Worm (Caenorhabditis elegans) whole organism, late embryonic: ENCODE measurements around the gene Y57G11B.8.

Experiments
- C08G9.2 ChIP-seq: sonication (generic microtip); optimal IDR thresholded peaks from 2 replicates; lab custom pipeline; 2016; ENCODE audit warnings: mild to moderate bottlenecking, missing genetic modification characterization, moderate library complexity, missing compliant biosample characterization
- C38D4.7 ChIP-seq: fragments of 200-800 bp; sonication (Bioruptor generic); optimal IDR thresholded peaks from 2 replicates; lab custom pipeline; 2018; ENCODE audit warnings: mild to moderate bottlenecking, missing genetic modification characterization, moderate library complexity, missing compliant biosample characterization
- K02D7.2 ChIP-seq: sonication (generic microtip); optimal IDR thresholded peaks from 2 replicates; lab custom pipeline; 2017; ENCODE audit warnings: mild to moderate bottlenecking, missing genetic modification characterization, missing compliant biosample characterization
- T23F11.4 ChIP-seq: fragments of 200-800 bp; sonication (Bioruptor generic); optimal IDR thresholded peaks from 2 replicates; lab custom pipeline; 2018; ENCODE audit warnings: mild to moderate bottlenecking, missing genetic modification characterization, missing compliant biosample characterization
- Y22D7AL.16 ChIP-seq: sonication (generic microtip); optimal IDR thresholded peaks from 2 replicates; lab custom pipeline; 2016; ENCODE audit warnings: missing genetic modification characterization, missing compliant biosample characterization
- ahr-1 ChIP-seq: sonication (generic microtip); optimal IDR thresholded peaks from 2 replicates; lab custom pipeline; 2016; ENCODE audit warnings: missing genetic modification characterization, missing compliant biosample characterization
- ceh-14 ChIP-seq: sonication (generic microtip); optimal IDR thresholded peaks from 2 replicates; lab custom pipeline; 2016; ENCODE audit warnings: missing genotype, missing genetic modification characterization, missing compliant biosample characterization
- ceh-18 ChIP-seq: sonication (generic microtip); optimal IDR thresholded peaks from 2 replicates; lab custom pipeline; 2016; ENCODE audit warnings: missing genetic modification characterization, missing compliant biosample characterization
- ceh-19 ChIP-seq: fragments of 200-800 bp; sonication (Bioruptor generic); optimal IDR thresholded peaks from 2 replicates; lab custom pipeline; 2018; ENCODE audit warnings: mild to moderate bottlenecking, missing genetic modification characterization, missing compliant biosample characterization
- ceh-30 ChIP-seq: fragments of 150-350 bp; optimal IDR thresholded peaks from 2 replicates; lab custom pipeline; 2014; ENCODE audit warnings: missing biosample characterization, missing genetic modification characterization
- ceh-31 ChIP-seq: sonication (generic microtip); optimal IDR thresholded peaks from 2 replicates; lab custom pipeline; 2016; ENCODE audit warnings: missing genetic modification characterization, missing compliant biosample characterization
- ceh-34 ChIP-seq: sonication (generic microtip); optimal IDR thresholded peaks from 2 replicates; lab custom pipeline; 2016; ENCODE audit warnings: mild to moderate bottlenecking, missing genetic modification characterization, missing compliant biosample characterization
- ceh-48 ChIP-seq: sonication (generic microtip); optimal IDR thresholded peaks from 2 replicates; lab custom pipeline; 2016; ENCODE audit warnings: missing genetic modification characterization, inconsistent platforms, missing compliant biosample characterization
- ceh-9 ChIP-seq: sonication (generic microtip); optimal IDR thresholded peaks from 2 replicates; lab custom pipeline; 2016; ENCODE audit warnings: mild to moderate bottlenecking, missing genetic modification characterization, inconsistent platforms, missing compliant biosample characterization
- dmd-4 ChIP-seq: sonication (generic microtip); optimal IDR thresholded peaks from 2 replicates; lab custom pipeline; 2016; ENCODE audit warnings: borderline replicate concordance, missing genetic modification characterization, missing compliant biosample characterization
- dve-1 ChIP-seq: sonication (generic microtip); optimal IDR thresholded peaks from 2 replicates; lab custom pipeline; 2017; ENCODE audit warnings: antibody characterized with exemption, mild to moderate bottlenecking, missing genetic modification characterization, missing compliant biosample characterization
- elt-2 ChIP-seq: sonication (generic microtip); optimal IDR thresholded peaks from 2 replicates; lab custom pipeline; 2016; ENCODE audit warnings: missing genetic modification reagents, missing genetic modification characterization, missing compliant biosample characterization
- elt-4 ChIP-seq: sonication (generic microtip); optimal IDR thresholded peaks from 2 replicates; lab custom pipeline; 2016; ENCODE audit warnings: missing genetic modification characterization, missing compliant biosample characterization
- ets-4 ChIP-seq: sonication (generic microtip); optimal IDR thresholded peaks from 2 replicates; lab custom pipeline; 2016; ENCODE audit warnings: missing genetic modification characterization, missing compliant biosample characterization
- eyg-1 ChIP-seq: sonication (generic microtip); optimal IDR thresholded peaks from 2 replicates; lab custom pipeline; 2016; ENCODE audit warnings: missing genotype, missing genetic modification characterization, missing compliant biosample characterization
- fax-1 ChIP-seq: sonication (generic microtip); optimal IDR thresholded peaks from 2 replicates; lab custom pipeline; 2016; ENCODE audit warnings: missing genotype, missing genetic modification characterization, missing compliant biosample characterization
- fkh-6 ChIP-seq: sonication (generic microtip); optimal IDR thresholded peaks from 2 replicates; lab custom pipeline; 2016; ENCODE audit warnings: missing genetic modification characterization, missing compliant biosample characterization
- gmeb-2 ChIP-seq: sonication (generic microtip); optimal IDR thresholded peaks from 2 replicates; lab custom pipeline; 2016; ENCODE audit warnings: missing genetic modification characterization, inconsistent platforms, missing compliant biosample characterization
- hlh-15 ChIP-seq: sonication (generic microtip); optimal IDR thresholded peaks from 2 replicates; lab custom pipeline; 2016; ENCODE audit warnings: missing genetic modification characterization, missing compliant biosample characterization
- hlh-6 ChIP-seq: sonication (generic microtip); optimal IDR thresholded peaks from 2 replicates; lab custom pipeline; 2016; ENCODE audit warnings: missing genotype, missing genetic modification characterization, missing compliant biosample characterization
- lin-11 ChIP-seq: fragments of 200-800 bp; sonication (Bioruptor generic); optimal IDR thresholded peaks from 2 replicates; lab custom pipeline; 2018; ENCODE audit warnings: mild to moderate bottlenecking, missing genetic modification characterization, missing compliant biosample characterization
- madf-2 ChIP-seq: sonication (generic microtip); optimal IDR thresholded peaks from 2 replicates; lab custom pipeline; 2017; ENCODE audit warnings: missing genetic modification characterization, missing compliant biosample characterization
- mec-3 ChIP-seq: sonication (generic microtip); optimal IDR thresholded peaks from 2 replicates; lab custom pipeline; 2016; ENCODE audit warnings: borderline replicate concordance, missing genetic modification characterization, missing compliant biosample characterization
- nfya-1 ChIP-seq: sonication (generic microtip); optimal IDR thresholded peaks from 2 replicates; lab custom pipeline; 2017; ENCODE audit warnings: missing genetic modification characterization, mild to moderate bottlenecking, missing compliant biosample characterization, antibody characterized with exemption, moderate library complexity
- nhr-232 ChIP-seq: sonication (generic microtip); optimal IDR thresholded peaks from 2 replicates; lab custom pipeline; 2016; ENCODE audit warnings: missing genetic modification characterization, missing compliant biosample characterization
- npax-4 ChIP-seq: sonication (generic microtip); optimal IDR thresholded peaks from 2 replicates; lab custom pipeline; 2016; ENCODE audit warnings: missing genetic modification characterization, missing compliant biosample characterization
- odd-2 ChIP-seq: sonication (generic microtip); optimal IDR thresholded peaks from 2 replicates; lab custom pipeline; 2017; ENCODE audit warnings: antibody characterized with exemption, mild to moderate bottlenecking, missing genetic modification characterization, missing compliant biosample characterization
- pat-9 ChIP-seq: fragments of 200-800 bp; sonication (Bioruptor generic); optimal IDR thresholded peaks from 2 replicates; lab custom pipeline; 2018; ENCODE audit warnings: mild to moderate bottlenecking, missing genetic modification characterization, moderate library complexity, missing compliant biosample characterization
- pax-1 ChIP-seq: fragments of 150-350 bp; optimal IDR thresholded peaks from 2 replicates; lab custom pipeline; 2014; ENCODE audit warnings: missing biosample characterization, missing genetic modification characterization
- pha-2 ChIP-seq: sonication (generic microtip); optimal IDR thresholded peaks from 2 replicates; lab custom pipeline; 2017; ENCODE audit warnings: mild to moderate bottlenecking, missing genetic modification characterization, missing compliant biosample characterization
- pros-1 ChIP-seq: fragments of 150-350 bp; optimal IDR thresholded peaks from 2 replicates; lab custom pipeline; 2014; ENCODE audit warnings: missing biosample characterization, missing genetic modification reagents, missing genetic modification characterization
- ref-2 ChIP-seq: sonication (generic microtip); optimal IDR thresholded peaks from 2 replicates; lab custom pipeline; 2016; ENCODE audit warnings: missing genetic modification characterization, missing compliant biosample characterization
- sdc-2 ChIP-seq: sonication (generic microtip); optimal IDR thresholded peaks from 2 replicates; lab custom pipeline; 2016; ENCODE audit warnings: missing genotype, missing genetic modification characterization, missing compliant biosample characterization
- sox-2 ChIP-seq: fragments of 200-800 bp; sonication (Bioruptor generic); IDR thresholded peaks from 2 replicates; pipeline ENCODE4 v1.3.6; 2022; ENCODE audit warnings: missing genetic modification reagents, missing genetic modification characterization, missing compliant biosample characterization
- syd-9 ChIP-seq: sonication (generic microtip); optimal IDR thresholded peaks from 2 replicates; lab custom pipeline; 2016; ENCODE audit warnings: mild to moderate bottlenecking, missing genetic modification characterization, moderate library complexity, missing compliant biosample characterization
- unc-3 ChIP-seq, 2 experiments: fragments of 200-800 bp in 1 of 2; sonication (Bioruptor generic) in 1 of 2; sonication (generic microtip) in 1 of 2; conservative IDR thresholded peaks in 1 of 2; optimal IDR thresholded peaks in 1 of 2; 2 replicates each; pipeline versions ENCODE4 v1.3.6 to Lab custom; 2016 to 2022; ENCODE audit warnings: missing compliant biosample characterization in 2 of 2, missing genetic modification characterization in 2 of 2, missing genetic modification reagents in 1 of 2
- zip-5 ChIP-seq: sonication (generic microtip); optimal IDR thresholded peaks from 2 replicates; lab custom pipeline; 2016; ENCODE audit warnings: missing genetic modification characterization, missing compliant biosample characterization

Gene Y57G11B.8

ce11 chrIV:14576471-14576870 is 2.0 kb downstream of the Y57G11B.8 start (continued):
- TF ChIP-seq fkh-6 (tag; lab: Kevin White, UChicago), result no peak
- TF ChIP-seq syd-9 (tag; lab: Kevin White, UChicago), result no peak
- no peak for TF ChIP-seq eyg-1 (tag; lab: Kevin White, UChicago)
- peak; percentile 41 for TF ChIP-seq ceh-19 (GFP tag; lab: Kevin White, UChicago)
- TF ChIP-seq dve-1 (tag; lab: Kevin White, UChicago), result peak; percentile 22
- no peak for TF ChIP-seq odd-2
- no peak for TF ChIP-seq ceh-18
- no peak for TF ChIP-seq elt-4
- TF ChIP-seq C08G9.2 (tag; lab: Kevin White, UChicago), result no peak
- peak; percentile 39 for TF ChIP-seq ceh-34 (tag; lab: Kevin White, UChicago)
- no peak for TF ChIP-seq ref-2 (tag; lab: Kevin White, UChicago)
- no peak for TF ChIP-seq nhr-232 (tag; lab: Kevin White, UChicago)
- TF ChIP-seq K02D7.2 (tag; lab: Kevin White, UChicago), result peak; percentile 48
- TF ChIP-seq unc-3 (GFP tag; conservative IDR thresholded peaks at IDR 0.05; lab: Robert Waterston, UW), result 0 out of 2 replicates have a peak, but pooled peaks have one; percentile 14
- TF ChIP-seq unc-3 (tag; optimal IDR thresholded peaks at IDR 0.05; lab: Kevin White, UChicago), result peak; percentile 8
- peak; percentile 4 for TF ChIP-seq ceh-31 (tag; lab: Kevin White, UChicago)

ce11 chrIV:14574282-14574869 is 4.1 kb downstream of the Y57G11B.8 start, which contains the start of the genes Y57G11B.3 and Y57G11B.5:
TSS of gene Y57G11B.3 (minus strand) at chrIV:14574382.
TSS of gene Y57G11B.5 (plus strand) at chrIV:14574819.
- TF ChIP-seq madf-2 (tag; lab: Kevin White, UChicago), result no peak
- no peak for TF ChIP-seq sox-2 (GFP tag; lab: Robert Waterston, UW)
- TF ChIP-seq elt-4, result no peak
- TF ChIP-seq ceh-48 (tag; lab: Kevin White, UChicago), result no peak
- TF ChIP-seq gmeb-2, result no peak
- no peak for TF ChIP-seq nhr-232 (tag; lab: Kevin White, UChicago)
- TF ChIP-seq, all 69 proteins: peak for 0

ce11 chrIV:14573068-14573467 is 5.4 kb downstream of the Y57G11B.8 start:
- TF ChIP-seq ceh-30 (tag; lab: Kevin White, UChicago) (no peak), npax-4 (tag; lab: Kevin White, UChicago) (no peak), nfya-1 (tag; lab: Kevin White, UChicago) (peak; percentile 85)

ce11 chrIV:14572607-14573006 is 5.9 kb downstream of the Y57G11B.8 start, which contains the start of gene glb-34:
TSS of gene glb-34 (minus strand) at chrIV:14572707.
- TF ChIP-seq C08G9.2 (tag; lab: Kevin White, UChicago) (no peak), ceh-30 (tag; lab: Kevin White, UChicago) (no peak), madf-2 (tag; lab: Kevin White, UChicago) (no peak), hlh-6 (no peak), fax-1 (tag; lab: Kevin White, UChicago) (no peak), Y22D7AL.16 (tag; lab: Kevin White, UChicago) (no peak), ets-4 (no peak), syd-9 (tag; lab: Kevin White, UChicago) (no peak), pros-1 (tag; lab: Kevin White, UChicago) (no peak), fkh-6 (tag; lab: Kevin White, UChicago) (no peak), pax-1 (no peak), sox-2 (GFP tag; lab: Robert Waterston, UW) (no peak), unc-3 (GFP tag; conservative IDR thresholded peaks at IDR 0.05; lab: Robert Waterston, UW) (no peak), unc-3 (tag; optimal IDR thresholded peaks at IDR 0.05; lab: Kevin White, UChicago) (no peak), hlh-15 (tag; lab: Kevin White, UChicago) (no peak), ceh-14 (tag; lab: Kevin White, UChicago) (no peak), sdc-2 (tag; lab: Kevin White, UChicago) (no peak)

ce11 chrIV:14571626-14572025 is 6.9 kb downstream of the Y57G11B.8 start:
- TF ChIP-seq T23F11.4 (GFP tag; lab: Kevin White, UChicago) (no peak), ceh-18 (no peak), pax-1 (no peak), ahr-1 (tag; lab: Kevin White, UChicago) (no peak), ceh-9 (tag; lab: Kevin White, UChicago) (no peak), ceh-14 (tag; lab: Kevin White, UChicago) (no peak), elt-2 (no peak), nhr-232 (tag; lab: Kevin White, UChicago) (no peak), mec-3 (no peak), pha-2 (no peak), dve-1 (tag; lab: Kevin White, UChicago) (no peak), zip-5 (tag; lab: Kevin White, UChicago) (no peak), C38D4.7 (GFP tag; lab: Kevin White, UChicago) (no peak), lin-11 (tag; lab: Kevin White, UChicago) (no peak), pat-9 (tag; lab: Kevin White, UChicago) (no peak), ceh-48 (tag; lab: Kevin White, UChicago) (no peak), nfya-1 (tag; lab: Kevin White, UChicago) (no peak), dmd-4 (tag; lab: Kevin White, UChicago) (no peak)
